Fruit fly (Drosophila melanogaster) S2 (cell line): ENCODE results near the gene CG33796.

Experiments
- CG8478 ChIP-seq: fragments of >200 bp; optimal IDR thresholded peaks from 2 replicates; lab custom pipeline; 2018
- CTCF ChIP-seq, 2 experiments: fragments of >200 bp; optimal IDR thresholded peaks; 2 replicates each; lab custom pipeline; 2018

DNA sequence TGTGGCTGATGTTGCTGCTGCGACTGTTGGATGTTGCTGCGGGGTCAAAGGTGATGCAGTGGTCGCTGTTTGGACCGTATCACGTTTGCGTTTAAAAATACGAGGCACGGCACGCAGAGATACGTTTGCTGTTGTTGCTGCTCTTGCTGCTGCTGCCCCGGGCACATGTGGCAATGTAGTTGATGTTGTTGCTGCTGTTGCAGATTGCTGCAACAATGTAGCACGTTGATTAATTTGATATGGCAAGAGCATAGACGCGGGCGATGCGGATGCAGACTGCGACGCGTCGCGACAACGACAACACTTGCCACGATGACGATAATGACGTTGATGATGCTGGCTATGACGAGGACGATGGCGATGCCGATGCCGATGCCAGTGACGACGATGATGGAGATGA lies 43.3 kb upstream of the CG33796 start:
- TF ChIP-seq CTCF (optimal IDR thresholded peaks at IDR 0.05; lab: Kevin White, UChicago): no peak
- no peak for TF ChIP-seq CG8478 (lab: Kevin White, UChicago)
